Fruit fly (Drosophila melanogaster) whole organism, wandering third instar larva: ENCODE measurements around the gene CG14435.

Source experiments
- CG9705 ChIP-seq: fragments of 200-800 bp; sonication (Bioruptor generic); optimal IDR thresholded peaks from 2 replicates; lab custom pipeline; 2018; ENCODE audit warnings: missing biosample characterization, mild to moderate bottlenecking, missing genetic modification characterization
- CrebA ChIP-seq: fragments of 200-800 bp; sonication (Bioruptor generic); optimal IDR thresholded peaks from 2 replicates; lab custom pipeline; 2016; ENCODE audit warnings: missing biosample characterization, mild to moderate bottlenecking, missing genetic modification characterization, borderline replicate concordance
- Dfd ChIP-seq: fragments of >200 bp; optimal IDR thresholded peaks from 2 replicates; lab custom pipeline; 2017; ENCODE audit warnings: missing biosample characterization, missing genetic modification characterization
- Dif ChIP-seq: fragments of 200-275, 200-300 bp; sonication (Bioruptor generic); optimal IDR thresholded peaks from 2 replicates; lab custom pipeline; 2018; ENCODE audit warnings: missing biosample characterization, missing genetic modification characterization; ENCODE audit not compliant: partially characterized antibody
- HLH106 ChIP-seq: fragments of 200-800 bp; optimal IDR thresholded peaks from 3 replicates; lab custom pipeline; 2019; ENCODE audit warnings: missing biosample characterization, mild to moderate bottlenecking, missing genetic modification characterization, moderate library complexity
- Hnf4 ChIP-seq: fragments of 200-800 bp; sonication (Bioruptor generic); optimal IDR thresholded peaks from 2 replicates; lab custom pipeline; 2016; ENCODE audit warnings: missing biosample characterization, mild to moderate bottlenecking, missing genetic modification characterization
- Hr78 ChIP-seq: fragments of >200 bp; optimal IDR thresholded peaks from 2 replicates; lab custom pipeline; 2017; ENCODE audit warnings: missing biosample characterization, missing genetic modification characterization
- Hr83 ChIP-seq: fragments of 200-300 bp; sonication (Bioruptor generic); optimal IDR thresholded peaks from 2 replicates; lab custom pipeline; 2016; ENCODE audit warnings: missing biosample characterization, mild to moderate bottlenecking, missing genetic modification characterization, moderate library complexity; ENCODE audit not compliant: poor library complexity, severe bottlenecking
- Jra ChIP-seq: sonication (Bioruptor generic); optimal IDR thresholded peaks from 2 replicates; lab custom pipeline; 2016; ENCODE audit warnings: missing biosample characterization, missing genetic modification characterization
- Mio ChIP-seq: sonication (Bioruptor generic); optimal IDR thresholded peaks from 2 replicates; lab custom pipeline; 2016; ENCODE audit warnings: missing biosample characterization, missing genetic modification characterization
- Myc ChIP-seq: fragments of >200 bp; optimal IDR thresholded peaks from 2 replicates; lab custom pipeline; 2017
- Rel ChIP-seq, 2 experiments: fragments of 200-800 bp; sonication (Bioruptor generic) in 1 of 2; optimal IDR thresholded peaks; 2 replicates in 1 of 2; 3 replicates in 1 of 2; lab custom pipeline; 2016 to 2019; ENCODE audit warnings: mild to moderate bottlenecking in 2 of 2, missing biosample characterization in 2 of 2, missing genetic modification characterization in 2 of 2, moderate library complexity in 1 of 2
- Sp1 ChIP-seq: fragments of 200-800 bp; sonication (Bioruptor generic); optimal IDR thresholded peaks from 3 replicates; lab custom pipeline; 2019; ENCODE audit warnings: missing biosample characterization, mild to moderate bottlenecking, missing genetic modification characterization, moderate library complexity
- Vsx2 ChIP-seq: fragments of 200-300, 225-300 bp; sonication (Bioruptor generic); optimal IDR thresholded peaks from 2 replicates; lab custom pipeline; 2018; ENCODE audit warnings: missing biosample characterization, missing genetic modification characterization; ENCODE audit not compliant: partially characterized antibody
- brk ChIP-seq: fragments of 200-800 bp; sonication (Bioruptor generic); optimal IDR thresholded peaks from 2 replicates; lab custom pipeline; 2016; ENCODE audit warnings: missing biosample characterization, mild to moderate bottlenecking, missing genetic modification characterization
- dl ChIP-seq, 2 experiments: fragments of 175-275, 200-275 bp in 1 of 2; fragments of 200-275 bp in 1 of 2; sonication (Bioruptor generic); optimal IDR thresholded peaks; lab custom pipeline; 2018; ENCODE audit warnings: mild to moderate bottlenecking in 2 of 2, missing biosample characterization in 2 of 2, missing genetic modification characterization in 2 of 2, moderate library complexity in 2 of 2; ENCODE audit not compliant: partially characterized antibody in 2 of 2, insufficient read depth in 1 of 2
- dmrt93B ChIP-seq: fragments of 200-800 bp; sonication (Bioruptor generic); optimal IDR thresholded peaks from 2 replicates; lab custom pipeline; 2018; ENCODE audit warnings: missing biosample characterization, mild to moderate bottlenecking, missing genetic modification characterization
- foxo ChIP-seq, 2 experiments: fragments of 200-800 bp; sonication (Bioruptor generic); optimal IDR thresholded peaks; 2 replicates in 1 of 2; 3 replicates in 1 of 2; lab custom pipeline; 2016 to 2017; ENCODE audit warnings: missing biosample characterization in 2 of 2, missing genetic modification characterization in 2 of 2
- h ChIP-seq: fragments of 200-800 bp; sonication (Bioruptor generic); optimal IDR thresholded peaks from 3 replicates; lab custom pipeline; 2016; ENCODE audit warnings: missing biosample characterization, mild to moderate bottlenecking, missing genetic modification characterization
- jim ChIP-seq: fragments of 175-275, 200-325 bp; sonication (Bioruptor generic); optimal IDR thresholded peaks from 2 replicates; lab custom pipeline; 2016; ENCODE audit warnings: missing biosample characterization, mild to moderate bottlenecking, missing genetic modification characterization
- lola ChIP-seq: fragments of >200 bp; optimal IDR thresholded peaks from 2 replicates; lab custom pipeline; 2017; ENCODE audit warnings: missing biosample characterization, missing genetic modification characterization
- psq ChIP-seq: fragments of 200-800 bp; sonication (Bioruptor generic); optimal IDR thresholded peaks from 3 replicates; lab custom pipeline; 2017; ENCODE audit warnings: missing biosample characterization, mild to moderate bottlenecking, missing genetic modification characterization, moderate library complexity
- sage ChIP-seq: fragments of 200-800 bp; sonication (Bioruptor generic); optimal IDR thresholded peaks from 2 replicates; lab custom pipeline; 2016; ENCODE audit warnings: missing biosample characterization, mild to moderate bottlenecking, missing genetic modification characterization
- sv ChIP-seq: fragments of 200-800 bp; sonication (Bioruptor generic); optimal IDR thresholded peaks from 3 replicates; lab custom pipeline; 2016; ENCODE audit warnings: missing biosample characterization, missing genetic modification characterization
- tai ChIP-seq: sonication (Bioruptor generic); optimal IDR thresholded peaks from 2 replicates; lab custom pipeline; 2016; ENCODE audit warnings: missing biosample characterization, missing genetic modification characterization
- usp ChIP-seq: fragments of >200 bp; optimal IDR thresholded peaks from 2 replicates; lab custom pipeline; 2017; ENCODE audit warnings: missing biosample characterization, missing genetic modification characterization
- woc ChIP-seq: sonication (Bioruptor generic); optimal IDR thresholded peaks from 2 replicates; lab custom pipeline; 2016; ENCODE audit warnings: missing biosample characterization, mild to moderate bottlenecking, missing genetic modification characterization

CG14435 gene

dm6 chrX:6824203-6824602, 19.5 kb downstream of the CG14435 start, which contains the start of gene nonC:
Gene nonC (plus strand): TSS chrX:6824496.
- TF ChIP-seq Myc (lab: Kevin White, UChicago) (peak; percentile 93), Hr83 (GFP tag; lab: Kevin White, UChicago) (no peak)

dm6 chrX:6822904-6823303, 20.8 kb downstream of the CG14435 start, which contains the start of gene Atx-1:
Gene Atx-1 (plus strand): TSS chrX:6823204.
- TF ChIP-seq psq (no peak), Vsx2 (GFP tag; lab: Kevin White, UChicago) (no peak), tai (no peak), dmrt93B (GFP tag; lab: Kevin White, UChicago) (no peak), Hr78 (GFP tag; lab: Kevin White, UChicago) (no peak), HLH106 (no peak), CG9705 (GFP tag; lab: Kevin White, UChicago) (no peak), lola (GFP tag; lab: Kevin White, UChicago) (no peak), Sp1 (GFP tag; lab: Kevin White, UChicago) (no peak), sage (no peak), brk (GFP tag; lab: Kevin White, UChicago) (no peak), Jra (no peak), Myc (lab: Kevin White, UChicago) (no peak), Rel (GFP tag; optimal IDR thresholded peaks at IDR 0.05; lab: Kevin White, UChicago) (no peak), Rel (tag; optimal IDR thresholded peaks at IDR 0.05; lab: Kevin White, UChicago) (no peak), h (GFP tag; lab: Kevin White, UChicago) (no peak), foxo (GFP tag; optimal IDR thresholded peaks at IDR 0.05; lab: Kevin White, UChicago) (no peak)

dm6 chrX:6820703-6821102, 23.0 kb downstream of the CG14435 start, which contains the start of the genes Nf-YC and xit:
Gene Nf-YC (minus strand): TSS chrX:6820919.
Gene xit (plus strand): TSS chrX:6821016.
- TF ChIP-seq Jra (no peak), Myc (lab: Kevin White, UChicago) (peak; percentile 96), HLH106 (peak; percentile 19), CrebA (GFP tag; lab: Kevin White, UChicago) (no peak), Vsx2 (GFP tag; lab: Kevin White, UChicago) (peak; percentile 97)

dm6 chrX:6813678-6814077, 30.0 kb downstream of the CG14435 start, which contains the start of gene iav:
Gene iav (plus strand): TSS chrX:6813978.
- TF ChIP-seq foxo (GFP tag; optimal IDR thresholded peaks at IDR 0.05; lab: Kevin White, UChicago) (no peak), Dif (GFP tag; lab: Kevin White, UChicago) (no peak), dl (GFP tag; optimal IDR thresholded peaks at IDR 0.05; lab: Kevin White, UChicago; ENCODE audit: insufficient read depth in 1 of 2, partially characterized antibody in 2 of 2) (no peak), Hr83 (GFP tag; lab: Kevin White, UChicago) (no peak), CG9705 (GFP tag; lab: Kevin White, UChicago) (no peak), usp (no peak), Dfd (GFP tag; lab: Kevin White, UChicago) (no peak), tai (no peak), Mio (no peak), jim (GFP tag; lab: Kevin White, UChicago) (no peak), h (GFP tag; lab: Kevin White, UChicago) (no peak), brk (GFP tag; lab: Kevin White, UChicago) (no peak)
- TF ChIP-seq, all 38 proteins: peak for 0

- TF ChIP-seq dl (GFP tag; optimal IDR thresholded peaks at IDR 0.05; lab: Kevin White, UChicago; ENCODE audit: insufficient read depth in 1 of 2, partially characterized antibody in 2 of 2) (peak in 1 of 2 experiments; percentile 43), Hr78 (GFP tag; lab: Kevin White, UChicago) (no peak), psq (no peak), woc (GFP tag; lab: Kevin White, UChicago) (no peak), sv (GFP tag; lab: Kevin White, UChicago) (no peak), Dif (GFP tag; lab: Kevin White, UChicago) (peak; percentile 68), Rel (GFP tag; optimal IDR thresholded peaks at IDR 0.05; lab: Kevin White, UChicago) (no peak), Rel (tag; optimal IDR thresholded peaks at IDR 0.05; lab: Kevin White, UChicago) (peak; percentile 27), Hnf4 (GFP tag; lab: Kevin White, UChicago) (no peak), Dfd (GFP tag; lab: Kevin White, UChicago) (no peak)
These were observed 38.3 kb downstream of the CG14435 start for dm6 chrX:6805404-6805803.
